Fruit fly (Drosophila melanogaster) whole organism: ENCODE results near the gene Teh3.

Experiments used
- EcR ChIP-seq, 2 experiments: fragments of >200 bp; optimal IDR thresholded peaks; 2 replicates each; lab custom pipeline; 2017; ENCODE audit warnings: missing biosample characterization in 2 of 2, missing genetic modification characterization in 2 of 2, missing genetic modification reagents in 2 of 2
- psq ChIP-seq: fragments of >200 bp; optimal IDR thresholded peaks from 2 replicates; lab custom pipeline; 2017

- TF ChIP-seq psq (lab: Kevin White, UChicago) (no peak), EcR (GFP tag; optimal IDR thresholded peaks at IDR 0.05; lab: Kevin White, UChicago) (no peak)
Observed at dm6 chr3L:4232724-4233367, 48.4 kb upstream of the Teh3 start.
